Worm (Caenorhabditis elegans) whole organism, early embryonic: ENCODE data around the gene K11D12.11.

Experiments used
- B0310.2 ChIP-seq: sonication (generic microtip); optimal IDR thresholded peaks from 2 replicates; lab custom pipeline; 2016; ENCODE audit warnings: mild to moderate bottlenecking, missing genetic modification characterization, missing compliant biosample characterization
- F13C5.2 ChIP-seq: sonication (generic microtip); optimal IDR thresholded peaks from 2 replicates; lab custom pipeline; 2017; ENCODE audit warnings: mild to moderate bottlenecking, missing genetic modification characterization, inconsistent platforms, missing compliant biosample characterization
- aly-1 ChIP-seq: sonication (generic microtip); optimal IDR thresholded peaks from 2 replicates; lab custom pipeline; 2016; ENCODE audit warnings: missing genetic modification characterization, missing compliant biosample characterization
- ama-1 ChIP-seq: fragments of 150-350 bp; optimal IDR thresholded peaks from 2 replicates; lab custom pipeline; 2014
- ceh-13 ChIP-seq: fragments of 200-800 bp; sonication (Bioruptor generic); optimal IDR thresholded peaks from 2 replicates; lab custom pipeline; 2018; ENCODE audit warnings: mild to moderate bottlenecking, missing genetic modification characterization, missing compliant biosample characterization
- ceh-36 ChIP-seq: sonication (generic microtip); optimal IDR thresholded peaks from 2 replicates; lab custom pipeline; 2016; ENCODE audit warnings: missing genetic modification characterization, inconsistent platforms, missing compliant biosample characterization
- ets-7 ChIP-seq: sonication (generic microtip); optimal IDR thresholded peaks from 2 replicates; lab custom pipeline; 2016; ENCODE audit warnings: missing genotype, missing genetic modification characterization, missing compliant biosample characterization
- flt-1 ChIP-seq: fragments of 200-800 bp; sonication (Bioruptor generic); IDR thresholded peaks from 2 replicates; pipeline ENCODE4 v1.3.6; 2022; ENCODE audit warnings: missing genetic modification characterization, missing compliant biosample characterization
- hmbx-1 ChIP-seq: sonication (generic microtip); optimal IDR thresholded peaks from 2 replicates; lab custom pipeline; 2016; ENCODE audit warnings: mild to moderate bottlenecking, missing genetic modification characterization, missing compliant biosample characterization
- hmg-4 ChIP-seq: fragments of 200-800 bp; sonication (Bioruptor generic); optimal IDR thresholded peaks from 2 replicates; lab custom pipeline; 2018; ENCODE audit warnings: mild to moderate bottlenecking, missing genetic modification characterization, missing compliant biosample characterization
- hnd-1 ChIP-seq: sonication (generic microtip); optimal IDR thresholded peaks from 2 replicates; lab custom pipeline; 2016; ENCODE audit warnings: missing genetic modification characterization, missing compliant biosample characterization
- pes-1 ChIP-seq: fragments of 200-800 bp; sonication (Bioruptor generic); IDR thresholded peaks from 2 replicates; pipeline ENCODE4 v1.3.6; 2022; ENCODE audit warnings: missing genetic modification reagents, missing genetic modification characterization, missing compliant biosample characterization
- scrt-1 ChIP-seq: fragments of 200-800 bp; sonication (Bioruptor generic); IDR thresholded peaks from 2 replicates; pipeline ENCODE4 v1.3.6; 2022; ENCODE audit warnings: missing genetic modification characterization, missing compliant biosample characterization
- sea-1 ChIP-seq: fragments of 200-800 bp; sonication (Bioruptor generic); conservative IDR thresholded peaks from 2 replicates; pipeline ENCODE4 v1.3.6; 2022; ENCODE audit warnings: missing genetic modification characterization, missing compliant biosample characterization
- tbx-11 ChIP-seq: fragments of 200-800 bp; sonication (Bioruptor generic); IDR thresholded peaks from 2 replicates; pipeline ENCODE4 v1.3.6; 2022; ENCODE audit warnings: missing genetic modification characterization, missing compliant biosample characterization
- tbx-37 ChIP-seq: fragments of 200-800 bp; sonication (Bioruptor generic); conservative IDR thresholded peaks from 2 replicates; pipeline ENCODE4 v1.3.6; 2022; ENCODE audit warnings: missing genetic modification reagents, missing genetic modification characterization, missing compliant biosample characterization
- tra-4 ChIP-seq: sonication (generic microtip); optimal IDR thresholded peaks from 2 replicates; lab custom pipeline; 2017; ENCODE audit warnings: missing genetic modification characterization, missing compliant biosample characterization

K11D12.11 gene

DNA sequence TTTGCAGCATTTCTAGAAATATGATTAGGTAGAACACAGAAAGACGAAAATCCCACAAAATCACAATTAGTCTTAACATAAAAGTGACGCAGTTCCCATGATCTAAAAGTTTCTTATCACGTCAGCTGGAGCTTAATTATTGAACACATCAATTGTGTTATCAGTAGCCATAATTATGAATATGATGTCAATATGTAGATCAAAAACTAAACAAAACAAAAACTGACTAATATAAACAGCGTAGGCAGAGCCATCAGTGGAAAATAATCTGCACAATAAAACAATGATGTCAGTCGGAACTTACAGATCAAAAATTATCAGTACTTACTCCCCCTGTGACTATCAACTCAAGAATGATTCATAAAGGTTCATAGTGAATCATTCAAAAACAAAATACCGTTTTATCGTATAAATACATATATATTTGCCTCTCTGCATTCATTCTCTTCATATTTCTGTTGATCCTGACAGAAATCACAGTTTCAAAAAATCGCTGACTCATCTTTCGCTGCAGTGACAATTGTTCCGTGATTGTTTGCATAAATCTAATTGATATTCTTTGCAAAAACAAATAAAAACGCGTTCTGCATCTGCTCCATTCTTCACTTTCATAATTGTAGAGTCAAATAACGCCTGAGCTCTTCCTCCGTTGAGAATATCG, 27.1 kb downstream of the K11D12.11 start, which contains the start of gene srr-6:
TSS of gene srr-6 (plus strand) at position 611 of the 661 bp plus-strand sequence.
- TF ChIP-seq tbx-11 (GFP tag; lab: Robert Waterston, UW) (no peak), hmg-4 (GFP tag; lab: Kevin White, UChicago) (no peak), tra-4 (no peak), aly-1 (tag; lab: Kevin White, UChicago) (no peak), B0310.2 (no peak)

DNA sequence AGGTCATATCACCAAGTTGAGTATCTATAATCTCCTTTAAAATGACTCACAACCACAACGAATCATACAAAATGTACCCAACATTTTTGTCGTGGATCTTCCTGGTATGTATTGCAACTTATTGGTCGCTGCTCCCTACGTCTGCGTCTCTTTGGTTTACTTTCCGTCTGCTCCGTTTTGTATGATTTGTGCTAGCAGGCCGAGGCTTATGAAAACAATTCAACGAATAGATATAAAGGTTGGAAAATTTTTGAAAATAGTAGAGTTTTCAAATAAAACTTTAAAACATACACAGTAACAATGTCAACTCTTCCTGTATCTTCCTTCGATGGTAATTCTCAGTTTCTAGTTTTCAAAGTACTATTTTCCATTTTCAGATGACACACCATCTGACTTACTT, 38.0 kb downstream of the K11D12.11 start, which contains the start of gene srr-8:
TSS of gene srr-8 (plus strand) at position 301 of the 400 bp plus-strand sequence.
- no peak for TF ChIP-seq hnd-1 (tag; lab: Kevin White, UChicago)
- TF ChIP-seq pes-1: no peak
- TF ChIP-seq hmbx-1 (tag; lab: Kevin White, UChicago): no peak

DNA sequence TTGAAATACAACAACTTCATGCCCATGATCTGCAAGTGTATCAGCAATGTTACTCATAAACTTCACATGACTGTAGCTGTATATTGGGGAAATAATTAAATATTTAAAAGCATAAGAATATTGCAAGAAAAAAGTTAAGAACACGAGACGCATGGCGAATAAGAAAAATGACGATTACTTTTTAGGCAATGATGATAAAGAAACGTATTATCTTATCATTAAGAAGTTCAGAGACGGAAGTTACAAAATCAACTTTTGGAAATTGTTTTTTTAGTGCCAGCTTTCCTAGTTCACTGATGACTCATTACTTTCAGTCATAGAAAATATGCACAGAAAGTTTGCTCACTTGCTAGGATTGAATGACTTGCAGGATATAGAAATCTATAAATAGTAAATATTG, 39.0 kb downstream of the K11D12.11 start, which contains the start of gene ugt-7:
TSS of gene ugt-7 (minus strand) at position 161 of the 400 bp plus-strand sequence.
- TF ChIP-seq tra-4 (no peak), sea-1 (no peak), hmbx-1 (tag; lab: Kevin White, UChicago) (no peak), flt-1 (GFP tag; lab: Robert Waterston, UW) (no peak), F13C5.2 (tag; lab: Kevin White, UChicago) (no peak), hmg-4 (GFP tag; lab: Kevin White, UChicago) (no peak), ceh-36 (tag; lab: Kevin White, UChicago) (no peak), hnd-1 (tag; lab: Kevin White, UChicago) (no peak), B0310.2 (no peak), aly-1 (tag; lab: Kevin White, UChicago) (no peak), tbx-11 (GFP tag; lab: Robert Waterston, UW) (no peak), ets-7 (no peak), ceh-13 (GFP tag; lab: Kevin White, UChicago) (no peak), scrt-1 (GFP tag; lab: Robert Waterston, UW) (no peak), tbx-37 (no peak), ama-1 (lab: Kevin White, UChicago) (no peak), pes-1 (no peak)

- TF ChIP-seq hnd-1 (tag; lab: Kevin White, UChicago) (no peak), flt-1 (GFP tag; lab: Robert Waterston, UW) (no peak), scrt-1 (GFP tag; lab: Robert Waterston, UW) (no peak), B0310.2 (no peak), hmg-4 (GFP tag; lab: Kevin White, UChicago) (no peak), ama-1 (lab: Kevin White, UChicago) (no peak), F13C5.2 (tag; lab: Kevin White, UChicago) (no peak), ceh-36 (tag; lab: Kevin White, UChicago) (no peak), tbx-11 (GFP tag; lab: Robert Waterston, UW) (no peak), tbx-37 (no peak), ets-7 (no peak), tra-4 (no peak)
Measured at ce11 chrV:4995155-4995554, 44.2 kb downstream of the K11D12.11 start, which contains the start of gene ncx-9. Gene ncx-9 (minus strand): TSS chrV:4995255.

ce11 chrV:4987097-4987496, 52.3 kb downstream of the K11D12.11 start, which contains the start of gene ncx-8:
Gene ncx-8 (minus strand): TSS chrV:4987197.
- TF ChIP-seq ceh-13 (GFP tag; lab: Kevin White, UChicago) (no peak), flt-1 (GFP tag; lab: Robert Waterston, UW) (no peak), hmbx-1 (tag; lab: Kevin White, UChicago) (no peak), hnd-1 (tag; lab: Kevin White, UChicago) (no peak), tbx-11 (GFP tag; lab: Robert Waterston, UW) (no peak)
